Worm (Caenorhabditis elegans) whole organism, dauer: Measurements from ENCODE around the gene Y66D12A.24.

Source experiments
- unc-62 ChIP-seq: sonication (generic microtip); optimal IDR thresholded peaks from 2 replicates; lab custom pipeline; 2017; ENCODE audit warnings: missing biosample characterization, missing genetic modification reagents, missing genetic modification characterization

The Y66D12A.24 gene

DNA sequence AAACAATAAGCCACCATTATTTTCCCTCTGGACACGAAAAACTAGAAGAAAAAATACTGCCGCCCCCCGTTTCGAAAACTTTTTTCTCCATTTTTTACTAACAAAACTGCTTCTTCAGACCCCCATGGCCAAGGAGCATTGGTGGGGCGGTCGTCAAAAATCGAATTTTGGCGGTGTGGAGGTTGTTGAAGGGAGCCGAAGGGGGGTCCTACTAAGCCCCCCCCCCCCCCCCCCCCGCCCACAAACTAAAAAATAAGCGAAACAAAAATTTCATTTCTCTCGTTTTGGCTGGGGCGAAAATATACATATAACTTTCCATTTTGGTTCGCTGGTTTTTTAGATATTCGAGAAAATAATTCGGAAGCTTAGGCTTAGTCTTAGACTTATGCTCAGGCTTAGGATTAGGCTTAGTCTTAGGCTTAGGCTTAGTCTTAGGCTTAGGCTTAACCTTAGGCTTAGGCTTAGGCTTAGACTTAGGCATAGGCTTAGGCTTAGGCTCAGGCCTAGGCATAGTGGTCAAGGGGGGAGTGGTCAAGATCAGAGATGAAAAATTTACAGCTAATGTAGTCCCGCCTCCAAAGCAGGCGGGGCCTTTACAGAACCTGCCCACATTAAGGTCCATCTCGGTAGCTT, 21.9 kb upstream of the Y66D12A.24 start:
- TF ChIP-seq unc-62 (GFP tag; lab: Kevin White, UChicago), result no peak

DNA sequence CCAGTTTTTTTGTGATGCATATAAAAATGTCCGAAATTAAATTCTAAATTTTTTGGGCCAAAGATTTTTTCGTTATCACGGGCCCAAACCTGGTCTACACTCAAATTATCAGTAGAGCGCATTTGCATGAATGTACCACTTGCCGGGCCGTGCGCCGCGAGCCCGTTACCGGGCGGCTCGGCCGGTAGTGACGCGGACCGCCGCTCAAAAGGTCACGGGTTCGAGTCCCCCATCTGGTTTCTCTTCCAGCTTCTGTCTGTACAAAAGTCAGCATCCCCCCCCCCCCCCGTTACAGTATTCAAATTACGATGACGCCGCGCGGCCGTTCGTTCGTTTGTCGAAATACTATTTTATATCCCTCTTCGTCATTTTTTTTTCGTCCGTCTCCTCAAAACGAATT, 19.4 kb upstream of the Y66D12A.24 start:
- TF ChIP-seq unc-62 (GFP tag; lab: Kevin White, UChicago), result no peak

DNA sequence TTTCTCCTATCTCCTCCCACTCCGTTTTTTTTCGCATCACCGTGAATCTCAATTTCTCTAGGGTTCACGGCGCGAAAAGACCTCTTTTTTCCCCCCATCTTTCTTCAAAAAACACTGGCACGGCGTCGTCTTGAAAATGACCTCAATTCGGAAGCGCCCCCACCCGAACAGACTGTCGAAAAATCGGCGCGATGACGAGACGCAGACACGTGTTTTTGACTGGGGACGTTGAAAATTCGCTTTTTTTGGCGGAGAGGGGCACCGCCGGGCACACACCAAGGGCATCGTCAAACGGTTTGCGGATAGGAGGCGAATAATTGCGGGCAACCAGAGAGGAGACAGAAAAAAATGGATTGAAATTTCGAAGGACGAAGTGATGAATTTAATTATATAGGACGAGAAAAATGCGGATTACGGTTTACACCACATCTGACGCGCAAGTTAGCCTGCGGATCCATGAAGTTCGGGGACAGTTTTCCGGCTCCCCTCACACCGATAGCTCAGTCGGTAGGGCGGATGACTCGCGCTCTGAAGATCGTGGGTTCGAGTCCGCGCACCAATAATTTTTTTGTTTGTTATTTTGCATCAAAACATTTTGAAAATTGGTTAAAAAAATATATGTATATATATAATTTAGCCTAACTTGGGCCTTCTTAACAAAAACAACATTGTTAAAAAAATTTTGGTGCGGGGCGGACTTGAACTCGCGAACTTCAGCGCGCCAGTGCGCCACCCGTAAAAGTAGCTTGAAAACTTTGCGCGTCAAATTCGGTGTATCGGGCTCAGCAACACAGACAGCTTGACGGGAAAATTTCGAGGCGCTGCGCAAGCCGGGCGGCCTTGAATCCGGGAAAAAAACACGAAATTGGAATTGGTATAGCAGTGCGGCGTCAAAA, 17.9 kb upstream of the Y66D12A.24 start:
- no peak for TF ChIP-seq unc-62 (GFP tag; lab: Kevin White, UChicago)

DNA sequence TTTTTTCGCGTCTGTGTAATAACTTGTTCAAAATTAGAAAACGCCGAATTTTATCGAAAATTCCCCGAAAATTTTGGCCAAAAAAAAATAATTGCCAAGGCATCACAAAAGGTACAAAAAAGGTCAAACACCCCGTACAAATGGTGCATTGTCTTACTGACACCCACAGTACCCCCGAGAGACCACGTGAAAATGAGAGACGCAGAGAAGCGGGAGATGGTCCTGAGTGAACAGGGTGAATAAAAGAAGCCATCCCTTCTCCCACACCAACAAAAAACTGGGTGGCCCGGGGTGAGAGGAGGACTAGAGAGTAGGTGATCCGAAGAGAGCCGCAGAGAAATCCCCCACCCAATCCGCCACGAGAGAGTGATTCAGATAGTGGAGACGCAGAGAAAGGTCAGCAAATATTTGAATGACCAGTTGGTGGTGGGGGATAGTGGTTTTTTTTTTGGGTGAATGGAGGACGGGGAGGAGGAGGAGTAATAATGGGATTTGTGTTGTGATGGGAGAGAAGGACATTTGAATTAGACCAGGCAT, 15.3 kb upstream of the Y66D12A.24 start:
- no peak for TF ChIP-seq unc-62 (GFP tag; lab: Kevin White, UChicago)

DNA sequence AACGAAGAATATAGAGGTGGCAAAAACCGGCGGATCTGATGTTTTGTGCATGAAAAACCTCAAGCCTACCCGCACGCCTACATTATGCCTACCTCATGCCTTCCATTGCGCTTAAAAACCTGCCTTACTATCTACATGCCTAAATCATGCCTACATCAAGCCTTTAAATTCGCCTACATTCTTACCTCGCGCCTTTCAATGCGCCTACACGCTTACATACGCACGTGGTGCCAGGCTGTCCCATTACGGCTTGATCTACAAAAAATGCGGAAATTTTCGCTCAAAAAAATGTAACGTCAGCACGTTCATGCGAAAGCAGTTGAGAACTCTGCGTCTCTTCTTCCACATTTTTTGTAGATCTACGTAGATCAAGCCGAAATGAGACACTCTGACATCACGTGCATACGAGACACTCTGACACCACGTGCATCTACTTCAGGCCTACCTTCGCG, 12.5 kb upstream of the Y66D12A.24 start, which contains the start of gene fbxa-220:
TSS of gene fbxa-220 (minus strand) at position 51 of the 452 bp plus-strand sequence.
- TF ChIP-seq unc-62 (GFP tag; lab: Kevin White, UChicago), result no peak

DNA sequence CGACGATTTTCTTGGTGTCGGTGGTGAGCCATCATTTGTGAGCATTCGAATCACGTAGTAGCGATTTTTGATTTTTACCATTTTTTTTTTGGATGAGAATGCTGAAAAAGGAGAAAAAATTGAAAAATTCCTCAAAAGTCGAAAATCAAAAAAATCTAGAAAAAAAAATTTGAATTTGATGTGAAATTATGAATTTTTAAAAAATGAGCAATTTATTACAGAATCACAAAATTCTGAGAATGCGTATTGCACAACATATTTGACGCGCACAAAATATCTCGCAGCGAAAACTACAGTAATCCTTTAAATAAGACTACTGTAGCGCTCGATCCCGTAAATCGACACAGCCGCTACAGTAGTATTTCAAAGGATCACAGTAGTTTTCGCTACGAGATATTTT, 9.4 kb upstream of the Y66D12A.24 start, which contains the start of gene popl-5:
TSS of gene popl-5 (minus strand) at position 101 of the 400 bp plus-strand sequence.
- TF ChIP-seq unc-62 (GFP tag; lab: Kevin White, UChicago), result no peak

DNA sequence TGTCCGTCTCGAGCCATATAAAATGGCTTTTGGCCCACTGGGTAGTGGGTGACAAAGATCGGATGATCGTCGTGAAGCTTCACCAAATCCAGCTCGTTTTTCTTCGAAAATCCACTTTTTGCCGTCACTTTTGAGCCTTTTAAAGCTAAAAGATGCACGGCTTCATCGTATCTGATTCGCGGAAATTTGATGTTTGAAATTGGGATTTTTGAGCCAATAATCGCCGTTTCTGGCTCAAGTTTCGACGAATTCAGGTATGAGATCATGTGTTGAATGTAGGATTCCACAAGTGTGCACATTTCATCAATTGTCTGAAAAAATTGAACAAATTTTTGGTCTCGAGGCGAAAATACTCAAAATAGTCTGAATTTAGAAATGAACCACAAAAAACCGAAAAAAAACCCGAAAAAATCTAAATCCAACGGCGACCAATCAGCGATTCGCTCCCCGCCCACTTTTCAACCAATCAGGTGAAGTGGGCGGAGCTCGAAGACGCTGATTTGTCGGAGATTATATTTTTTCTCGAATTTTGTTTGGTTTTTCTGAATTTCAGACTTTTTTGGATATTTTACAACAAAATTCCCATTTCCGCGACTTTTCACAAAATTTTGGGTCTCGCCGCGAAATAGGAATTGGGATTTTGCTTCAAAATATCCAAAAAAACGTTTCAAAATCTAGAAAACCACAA, 7.9 kb upstream of the Y66D12A.24 start:
- no peak for TF ChIP-seq unc-62 (GFP tag; lab: Kevin White, UChicago)

DNA sequence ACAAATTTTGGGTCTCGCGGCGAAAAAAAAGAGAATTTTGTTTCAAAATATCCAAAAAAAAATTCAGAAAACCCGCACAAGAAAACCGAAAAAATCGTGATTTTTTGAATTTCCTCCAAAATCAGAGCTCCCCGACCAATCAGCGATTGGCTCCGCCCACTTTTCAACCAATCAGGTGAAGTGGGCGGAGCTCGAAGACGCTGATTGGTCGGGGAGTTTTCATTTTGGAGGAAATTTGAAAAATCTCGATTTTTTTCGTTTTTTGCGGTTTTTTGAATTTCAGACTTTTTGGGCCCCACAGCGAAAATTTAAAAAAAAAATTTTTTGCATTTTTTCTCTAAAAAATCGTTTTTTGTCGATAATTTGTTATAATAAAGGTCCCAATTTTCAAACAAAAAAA, 7.1 kb upstream of the Y66D12A.24 start:
- no peak for TF ChIP-seq unc-62 (GFP tag; lab: Kevin White, UChicago)

DNA sequence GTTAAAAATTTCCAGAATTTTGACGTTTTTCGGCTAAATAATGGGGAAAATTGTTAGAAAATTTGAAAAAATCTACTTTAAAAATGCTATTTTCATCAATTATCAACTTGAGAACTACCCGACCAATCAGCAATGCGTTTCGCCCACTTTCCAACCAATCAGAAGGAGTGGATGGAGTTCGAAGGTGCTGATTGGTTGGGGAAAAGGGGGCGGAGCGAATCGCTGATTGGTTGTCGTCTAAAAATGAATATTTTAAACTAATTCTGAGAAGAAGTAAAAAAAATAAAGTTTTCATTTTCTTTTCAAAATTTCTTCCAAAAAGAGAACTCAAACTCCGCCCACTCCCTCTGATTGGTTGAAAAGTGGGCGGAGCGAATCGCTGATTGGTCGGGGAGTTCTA, 6.4 kb upstream of the Y66D12A.24 start:
- TF ChIP-seq unc-62 (GFP tag; lab: Kevin White, UChicago), result no peak

DNA sequence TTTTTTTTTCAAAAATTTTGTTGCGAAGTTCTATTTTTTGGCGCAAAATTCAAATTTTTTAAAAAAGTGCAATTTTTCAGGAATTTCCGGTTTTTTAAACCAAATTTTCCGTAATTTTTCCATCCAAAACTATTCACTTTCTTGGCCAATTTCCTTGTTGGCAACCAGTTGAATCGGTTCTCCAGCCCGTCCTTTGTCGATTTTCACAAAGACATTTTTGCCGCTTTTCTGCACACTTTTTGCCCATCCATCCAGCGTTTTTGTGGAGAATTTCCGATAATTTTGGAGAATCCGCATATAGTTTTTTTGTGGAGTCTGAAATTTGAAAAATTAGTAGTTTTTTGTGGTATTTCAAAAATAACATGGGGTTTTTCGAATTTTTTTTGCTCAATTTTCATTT, 4.2 kb upstream of the Y66D12A.24 start:
- no peak for TF ChIP-seq unc-62 (GFP tag; lab: Kevin White, UChicago)

DNA sequence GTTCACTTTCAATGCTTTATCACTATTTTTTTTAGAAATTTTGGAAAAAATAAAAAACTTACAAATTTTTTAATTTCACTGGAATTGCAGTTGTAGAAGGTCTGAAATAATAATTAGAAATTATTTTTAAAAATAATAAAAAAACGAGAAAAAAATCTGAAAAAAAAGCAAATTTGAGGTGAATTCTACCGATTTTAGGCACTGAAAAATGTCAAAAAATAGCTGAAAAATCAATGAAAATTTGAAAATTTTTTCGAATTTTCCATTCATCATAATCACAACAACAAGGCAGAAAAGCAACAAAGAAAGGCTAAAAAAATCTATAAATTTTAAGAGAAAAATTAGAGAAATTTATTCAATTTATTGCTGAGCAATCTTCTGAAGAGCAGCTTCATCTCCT, 4.0 kb downstream of the Y66D12A.24 start, which contains the start of gene nars-2:
TSS of gene nars-2 (minus strand) at position 101 of the 400 bp plus-strand sequence.
- no peak for TF ChIP-seq unc-62 (GFP tag; lab: Kevin White, UChicago)

DNA sequence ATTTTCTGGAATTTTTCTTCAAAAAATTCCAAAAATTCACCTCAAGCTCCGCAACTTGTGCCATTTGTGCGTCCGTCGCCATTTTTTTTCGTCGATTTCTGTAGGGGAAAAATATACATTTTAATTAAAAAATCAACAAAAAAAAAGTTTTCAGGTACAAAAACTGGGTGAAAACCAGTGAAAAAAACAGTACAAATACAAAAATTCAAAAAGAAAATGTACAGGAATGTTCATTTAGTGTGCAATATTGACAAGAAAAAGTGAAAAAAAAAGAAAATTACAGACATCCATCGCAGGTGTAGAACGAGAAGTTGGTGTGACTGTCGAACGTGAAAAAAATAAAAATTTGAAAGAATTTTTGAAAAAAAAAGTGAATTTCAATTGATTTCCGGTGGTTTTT, 6.1 kb downstream of the Y66D12A.24 start, which contains the start of gene tin-10:
TSS of gene tin-10 (minus strand) at position 101 of the 400 bp plus-strand sequence.
- TF ChIP-seq unc-62 (GFP tag; lab: Kevin White, UChicago), result no peak

DNA sequence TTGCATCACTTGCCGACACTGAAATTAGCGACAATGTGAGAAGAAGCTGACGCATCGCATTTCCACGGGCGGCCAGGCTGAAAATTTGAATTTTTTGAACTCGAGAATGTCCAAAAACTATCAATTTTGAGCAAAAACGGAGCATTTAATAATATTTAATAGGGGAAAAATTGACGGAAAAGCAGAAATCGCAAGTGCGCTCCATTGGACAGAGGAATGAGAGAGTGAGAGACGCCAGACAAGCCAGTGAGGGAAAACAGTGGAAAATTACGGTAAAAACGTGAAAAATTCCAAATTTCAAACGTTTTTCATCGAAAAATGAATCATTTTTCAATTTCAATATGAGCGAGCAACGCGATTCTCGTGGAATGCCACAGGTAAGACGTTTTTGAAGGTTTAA, 8.5 kb downstream of the Y66D12A.24 start, which contains the start of the genes Y66D12A.21 and spe-6:
TSS of gene Y66D12A.21 (minus strand) at position 90 of the 400 bp plus-strand sequence.
TSS of gene spe-6 (plus strand) at position 276 of the 400 bp plus-strand sequence.
- no peak for TF ChIP-seq unc-62 (GFP tag; lab: Kevin White, UChicago)

DNA sequence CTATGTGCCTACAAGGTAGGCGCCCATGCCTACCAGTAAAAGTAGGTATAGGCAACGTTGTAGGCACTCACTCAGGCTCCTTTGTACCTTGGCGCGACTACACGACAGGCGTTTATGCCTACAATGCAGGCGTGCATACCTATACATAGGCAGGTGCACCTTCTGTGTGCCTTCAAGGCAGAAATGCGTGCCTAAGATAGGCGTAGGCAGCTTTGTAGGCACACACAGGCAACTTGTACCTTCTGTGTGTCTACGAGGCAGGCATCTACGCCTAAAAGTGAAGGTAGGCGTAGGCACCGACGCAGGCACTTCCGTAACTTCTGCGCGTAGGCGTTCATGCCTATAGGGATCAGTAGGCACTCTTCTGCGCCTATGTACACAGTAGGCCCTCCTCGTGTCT, 9.0 kb downstream of the Y66D12A.24 start:
- TF ChIP-seq unc-62 (GFP tag; lab: Kevin White, UChicago), result no peak

DNA sequence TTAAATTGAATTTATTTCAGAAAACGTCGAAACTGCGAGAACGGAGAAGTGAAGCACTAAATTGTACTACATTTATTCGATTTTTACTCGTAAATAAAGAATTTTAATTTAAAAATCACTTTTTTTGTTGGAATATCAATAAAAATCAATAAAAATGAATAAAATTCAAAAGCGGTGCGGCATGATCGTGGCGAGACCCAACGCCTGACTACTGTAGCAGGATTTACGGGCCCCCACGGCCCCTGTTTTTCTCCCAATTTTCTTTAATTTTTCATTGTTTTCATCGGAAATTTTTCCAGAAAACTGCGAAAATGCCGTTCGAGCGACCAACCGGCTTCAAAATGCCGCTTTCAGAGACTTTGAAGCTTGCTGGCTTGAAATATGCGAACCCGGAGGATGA, 12.2 kb downstream of the Y66D12A.24 start, which contains the start of gene Y66D12A.19:
TSS of gene Y66D12A.19 (plus strand) at position 266 of the 400 bp plus-strand sequence.
- TF ChIP-seq unc-62 (GFP tag; lab: Kevin White, UChicago), result no peak
